Fruit fly (Drosophila melanogaster): ENCODE measurements around the gene mRpL49.

DNA sequence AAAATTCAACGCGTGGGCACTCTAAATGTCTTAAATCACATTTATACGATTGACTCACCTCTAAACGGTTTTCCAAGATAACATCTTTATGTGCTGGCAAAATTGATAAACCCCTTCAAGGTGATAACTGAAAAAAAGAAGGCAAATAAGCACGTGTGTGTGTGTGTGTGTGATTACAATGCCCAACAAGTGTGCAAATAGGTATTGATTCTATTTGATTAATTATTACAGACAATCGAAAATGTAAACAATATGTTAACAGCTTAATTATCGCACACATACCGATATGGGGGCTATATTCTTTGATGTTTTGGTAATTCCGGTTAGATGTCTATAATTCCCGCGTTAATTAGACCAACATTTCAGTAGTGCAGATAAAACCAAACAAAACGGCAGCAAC is 20.4 kb upstream of the mRpL49 start:
- no peak for TF ChIP-seq achi (GFP tag; optimal IDR thresholded peaks at IDR 0.05)
- no peak for TF ChIP-seq Ets96B (tag; optimal IDR thresholded peaks at IDR 0.05)
- no peak for TF ChIP-seq Sox15 (GFP tag; optimal IDR thresholded peaks at IDR 0.05)
- no peak for TF ChIP-seq CG8119 (GFP tag; IDR thresholded peaks at IDR 0.05)
- no peak for TF ChIP-seq Gug (GFP tag; IDR thresholded peaks at IDR 0.05)
- TF ChIP-seq CG7368 (GFP tag; optimal IDR thresholded peaks at IDR 0.05) = no peak
- no peak for TF ChIP-seq Eip75B (GFP tag; optimal IDR thresholded peaks at IDR 0.05)
- TF ChIP-seq fd59A (GFP tag; optimal IDR thresholded peaks at IDR 0.05) = no peak
- no peak for TF ChIP-seq CG15336 (GFP tag; IDR thresholded peaks at IDR 0.05)

Measured in whole organism, prepupa.